Worm (Caenorhabditis elegans) whole organism, L4 larva: Measurements from ENCODE around the gene H12I13.6.

Source experiments
- F10B5.3 ChIP-seq: sonication (generic microtip); optimal IDR thresholded peaks from 2 replicates; lab custom pipeline; 2016; ENCODE audit warnings: mild to moderate bottlenecking, missing genetic modification characterization, missing compliant biosample characterization
- F44E2.7 ChIP-seq: fragments of 200-800 bp; sonication (Bioruptor generic); IDR thresholded peaks from 2 replicates; pipeline ENCODE4 v2.1.2; 2022; ENCODE audit warnings: missing genetic modification characterization, missing compliant biosample characterization
- T26A8.4 ChIP-seq: fragments of 200-800 bp; sonication (Bioruptor generic); IDR thresholded peaks from 2 replicates; pipeline ENCODE4 v1.3.6; 2022; ENCODE audit warnings: missing genetic modification characterization, missing compliant biosample characterization
- ZK546.5 ChIP-seq, 2 experiments: sonication (generic microtip); optimal IDR thresholded peaks; 2 replicates each; lab custom pipeline; 2017; ENCODE audit warnings: missing biosample characterization in 2 of 2, missing genetic modification characterization in 2 of 2
- arid-1 ChIP-seq: fragments of 200-800 bp; sonication (Bioruptor generic); conservative IDR thresholded peaks from 2 replicates; pipeline ENCODE4 v1.3.6; 2022; ENCODE audit warnings: missing genetic modification reagents, missing genetic modification characterization, missing compliant biosample characterization
- ceh-32 ChIP-seq: sonication (generic microtip); optimal IDR thresholded peaks from 2 replicates; lab custom pipeline; 2016; ENCODE audit warnings: mild to moderate bottlenecking, missing genetic modification characterization, missing compliant biosample characterization; ENCODE audit not compliant: poor library complexity
- ceh-62 ChIP-seq: sonication (generic microtip); optimal IDR thresholded peaks from 2 replicates; lab custom pipeline; 2017; ENCODE audit warnings: missing biosample characterization, missing genetic modification characterization
- ceh-82 ChIP-seq: sonication (generic microtip); optimal IDR thresholded peaks from 2 replicates; lab custom pipeline; 2017; ENCODE audit warnings: missing biosample characterization, missing genetic modification characterization
- cey-2 ChIP-seq: sonication (generic microtip); optimal IDR thresholded peaks from 3 replicates; lab custom pipeline; 2017; ENCODE audit warnings: missing genetic modification characterization, mild to moderate bottlenecking, missing compliant biosample characterization, antibody characterized with exemption, borderline replicate concordance; ENCODE audit not compliant: insufficient read depth
- ctbp-1 ChIP-seq: fragments of 200-800 bp; sonication (Bioruptor generic); IDR thresholded peaks from 2 replicates; pipeline ENCODE4 v1.3.6; 2022; ENCODE audit warnings: missing genetic modification reagents, missing genetic modification characterization, missing compliant biosample characterization
- daf-16 ChIP-seq, 3 experiments: sonication (generic microtip); optimal IDR thresholded peaks; 2 replicates each; lab custom pipeline; 2016 to 2017; ENCODE audit warnings: missing genetic modification characterization in 3 of 3, missing genetic modification reagents in 3 of 3, mild to moderate bottlenecking in 2 of 3, missing compliant biosample characterization in 2 of 3, missing biosample characterization in 1 of 3, moderate library complexity in 1 of 3
- daf-8 ChIP-seq: fragments of 200-800 bp; sonication (Bioruptor generic); IDR thresholded peaks from 2 replicates; pipeline ENCODE4 v1.3.6; 2022; ENCODE audit warnings: missing genetic modification characterization, missing compliant biosample characterization
- dmd-6 ChIP-seq: fragments of 200-800 bp; sonication (Bioruptor generic); IDR thresholded peaks from 2 replicates; pipeline ENCODE4 v1.3.6; 2022; ENCODE audit warnings: missing genetic modification reagents, missing genetic modification characterization, missing compliant biosample characterization
- dmd-8 ChIP-seq: fragments of 200-800 bp; sonication (Bioruptor generic); IDR thresholded peaks from 2 replicates; pipeline ENCODE4 v1.3.6; 2022; ENCODE audit warnings: missing genetic modification characterization, missing compliant biosample characterization
- dmd-9 ChIP-seq: fragments of 200-800 bp; sonication (Bioruptor generic); IDR thresholded peaks from 2 replicates; pipeline ENCODE4 v1.3.6; 2022; ENCODE audit warnings: missing genetic modification reagents, missing genetic modification characterization, missing compliant biosample characterization
- fos-1 ChIP-seq: fragments of 150-350 bp; optimal IDR thresholded peaks from 2 replicates; lab custom pipeline; 2014; ENCODE audit warnings: missing biosample characterization, missing genetic modification characterization
- gei-8 ChIP-seq: fragments of 200-800 bp; sonication (Bioruptor generic); optimal IDR thresholded peaks from 2 replicates; lab custom pipeline; 2018; ENCODE audit warnings: mild to moderate bottlenecking, missing genetic modification characterization, missing compliant biosample characterization
- hif-1 ChIP-seq, 2 experiments: sonication (generic microtip); optimal IDR thresholded peaks; 2 replicates each; lab custom pipeline; 2016 to 2017; ENCODE audit warnings: missing compliant biosample characterization in 2 of 2, missing genetic modification characterization in 2 of 2, missing genetic modification reagents in 2 of 2, missing genotype in 2 of 2, mild to moderate bottlenecking in 1 of 2
- hlh-11 ChIP-seq: fragments of 200-800 bp; sonication (Bioruptor generic); optimal IDR thresholded peaks from 2 replicates; lab custom pipeline; 2018; ENCODE audit warnings: mild to moderate bottlenecking, missing genetic modification characterization, missing compliant biosample characterization
- hmg-1.1 ChIP-seq: fragments of 200-800 bp; sonication (Bioruptor generic); IDR thresholded peaks from 2 replicates; pipeline ENCODE4 v1.3.6; 2022; ENCODE audit warnings: missing genetic modification reagents, missing genetic modification characterization, missing compliant biosample characterization
- lin-1 ChIP-seq: fragments of 200-800 bp; sonication (Bioruptor generic); IDR thresholded peaks from 2 replicates; pipeline ENCODE4 v1.3.6; 2022; ENCODE audit warnings: missing genetic modification reagents, missing genetic modification characterization, missing compliant biosample characterization
- lin-13 ChIP-seq: fragments of 150-350 bp; optimal IDR thresholded peaks from 2 replicates; lab custom pipeline; 2014; ENCODE audit warnings: missing biosample characterization, missing genetic modification reagents, missing genetic modification characterization
- lin-29 ChIP-seq: fragments of 200-800 bp; sonication (Bioruptor generic); IDR thresholded peaks from 2 replicates; pipeline ENCODE4 v1.3.6; 2022; ENCODE audit warnings: missing genetic modification reagents, missing genetic modification characterization, missing compliant biosample characterization
- lin-39 ChIP-seq: fragments of 150-350 bp; optimal IDR thresholded peaks from 2 replicates; lab custom pipeline; 2014; ENCODE audit warnings: missing biosample characterization, missing genetic modification reagents, missing genetic modification characterization
- lsy-2 ChIP-seq, 2 experiments: fragments of 150-350 bp in 1 of 2; sonication (generic microtip) in 1 of 2; optimal IDR thresholded peaks; 2 replicates each; lab custom pipeline; 2014 to 2017; ENCODE audit warnings: missing biosample characterization in 2 of 2, missing genetic modification characterization in 2 of 2
- madf-5 ChIP-seq, 2 experiments: fragments of 200-800 bp; sonication (Bioruptor generic); IDR thresholded peaks; 2 replicates each; pipeline ENCODE4 v1.3.6; 2022; ENCODE audit warnings: missing compliant biosample characterization in 2 of 2, missing genetic modification characterization in 2 of 2
- madf-9 ChIP-seq: fragments of 200-800 bp; sonication (Bioruptor generic); conservative IDR thresholded peaks from 2 replicates; pipeline ENCODE4 v1.3.6; 2022; ENCODE audit warnings: missing genetic modification reagents, missing genetic modification characterization, missing compliant biosample characterization
- mdl-1 ChIP-seq, 2 experiments: fragments of 150-350 bp in 1 of 2; sonication (generic microtip) in 1 of 2; optimal IDR thresholded peaks; 2 replicates each; lab custom pipeline; 2014 to 2017; ENCODE audit warnings: missing biosample characterization in 2 of 2, missing genetic modification characterization in 2 of 2
- mxl-2 ChIP-seq: fragments of 200-800 bp; sonication (Bioruptor generic); conservative IDR thresholded peaks from 2 replicates; pipeline ENCODE4 v1.3.6; 2022; ENCODE audit warnings: missing genetic modification reagents, missing genetic modification characterization, missing compliant biosample characterization
- nhr-237 ChIP-seq: sonication (generic microtip); optimal IDR thresholded peaks from 2 replicates; lab custom pipeline; 2017; ENCODE audit warnings: missing biosample characterization, missing genetic modification characterization
- nhr-28 ChIP-seq: fragments of 150-350 bp; optimal IDR thresholded peaks from 2 replicates; lab custom pipeline; 2014; ENCODE audit warnings: missing biosample characterization, missing genetic modification characterization
- nhr-48 ChIP-seq: sonication (generic microtip); optimal IDR thresholded peaks from 2 replicates; lab custom pipeline; 2016; ENCODE audit warnings: mild to moderate bottlenecking, missing genetic modification characterization, missing compliant biosample characterization
- nhr-77 ChIP-seq: fragments of 150-350 bp; optimal IDR thresholded peaks from 2 replicates; lab custom pipeline; 2014; ENCODE audit warnings: missing biosample characterization, missing genetic modification characterization
- pqm-1 ChIP-seq: sonication (generic microtip); optimal IDR thresholded peaks from 2 replicates; lab custom pipeline; 2017; ENCODE audit warnings: missing biosample characterization, missing genetic modification characterization
- rbr-2 ChIP-seq: sonication (generic microtip); optimal IDR thresholded peaks from 2 replicates; lab custom pipeline; 2016; ENCODE audit warnings: missing genotype, missing genetic modification characterization, missing compliant biosample characterization
- sdz-12 ChIP-seq: fragments of 200-800 bp; sonication (Bioruptor generic); optimal IDR thresholded peaks from 2 replicates; lab custom pipeline; 2018; ENCODE audit warnings: mild to moderate bottlenecking, missing genetic modification characterization, missing compliant biosample characterization
- snpc-1.2 ChIP-seq: fragments of 200-800 bp; sonication (Bioruptor generic); IDR thresholded peaks from 2 replicates; pipeline ENCODE4 v1.3.6; 2022; ENCODE audit warnings: missing genetic modification reagents, missing genetic modification characterization, missing compliant biosample characterization
- snpc-4 ChIP-seq: fragments of 150-350 bp; optimal IDR thresholded peaks from 2 replicates; lab custom pipeline; 2014; ENCODE audit warnings: missing biosample characterization, missing genetic modification characterization
- spr-1 ChIP-seq: sonication (generic microtip); optimal IDR thresholded peaks from 2 replicates; lab custom pipeline; 2016; ENCODE audit warnings: mild to moderate bottlenecking, missing genetic modification characterization, missing compliant biosample characterization
- spr-3 ChIP-seq: fragments of 200-800 bp; sonication (Bioruptor generic); optimal IDR thresholded peaks from 2 replicates; lab custom pipeline; 2018; ENCODE audit warnings: mild to moderate bottlenecking, missing genetic modification characterization, missing compliant biosample characterization
- tra-1 ChIP-seq: fragments of 200-800 bp; sonication (Bioruptor generic); IDR thresholded peaks from 2 replicates; pipeline ENCODE4 v1.3.6; 2022; ENCODE audit warnings: missing genetic modification reagents, missing genetic modification characterization, missing compliant biosample characterization
- unc-39 ChIP-seq: sonication (generic microtip); optimal IDR thresholded peaks from 2 replicates; lab custom pipeline; 2017; ENCODE audit warnings: missing biosample characterization, missing genetic modification characterization
- unc-62 ChIP-seq, 3 experiments: fragments of 150-350 bp in 1 of 3; sonication (generic microtip); optimal IDR thresholded peaks in 2 of 3; peaks in 1 of 3; 1 replicate in 1 of 3; 2 replicates in 2 of 3; lab custom pipeline; 2014 to 2017; ENCODE audit warnings: missing biosample characterization in 3 of 3, missing genetic modification characterization in 3 of 3, missing genetic modification reagents in 3 of 3, missing genotype in 1 of 3
- zfp-2 ChIP-seq: sonication (generic microtip); optimal IDR thresholded peaks from 2 replicates; lab custom pipeline; 2016; ENCODE audit warnings: mild to moderate bottlenecking, missing genetic modification characterization, missing compliant biosample characterization
- zip-11 ChIP-seq: fragments of 200-800 bp; sonication (Bioruptor generic); IDR thresholded peaks from 2 replicates; pipeline ENCODE4 v1.3.6; 2022; ENCODE audit warnings: missing genetic modification characterization, missing compliant biosample characterization
- zip-2 ChIP-seq: fragments of 150-350 bp; optimal IDR thresholded peaks from 2 replicates; lab custom pipeline; 2014; ENCODE audit warnings: missing biosample characterization, missing genetic modification characterization

Gene H12I13.6

DNA sequence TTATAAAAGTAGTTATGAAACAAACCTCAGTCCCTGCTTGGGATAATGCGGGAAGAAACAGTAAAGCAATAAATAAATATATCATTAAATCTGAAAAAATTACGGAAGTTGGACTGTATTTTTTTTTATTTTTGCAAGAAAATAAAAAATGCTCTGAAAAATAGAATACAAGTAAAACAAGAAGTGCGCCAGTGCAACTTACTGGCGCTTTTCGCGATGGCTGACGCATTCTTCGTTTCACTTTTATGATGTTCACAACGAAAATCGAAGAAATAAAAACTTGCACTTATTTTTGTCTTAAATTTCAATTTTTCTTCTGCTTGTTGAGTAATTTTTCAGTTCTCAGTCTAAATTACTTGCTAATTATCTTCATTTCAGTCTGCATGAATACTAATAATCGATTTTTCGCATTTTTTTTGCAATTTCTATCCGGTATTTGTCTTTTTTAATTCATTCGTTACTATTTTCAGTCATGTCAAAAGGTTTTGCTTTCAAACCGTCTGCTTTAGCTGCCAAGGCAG lies 30.0 kb upstream of the H12I13.6 start, which contains the start of the genes R12C12.6 and ran-5 (continued):
- TF ChIP-seq lin-29 (GFP tag; lab: Robert Waterston, UW) (0 out of 2 replicates have a peak, but pooled peaks have one; percentile 34), nhr-237 (tag; lab: Kevin White, UChicago) (no peak), lin-1 (no peak), hmg-1.1 (peak; percentile 66), T26A8.4 (GFP tag; lab: Robert Waterston, UW) (peak; percentile 81), daf-8 (GFP tag; lab: Robert Waterston, UW) (no peak), F10B5.3 (peak; percentile 75), arid-1 (GFP tag; lab: Robert Waterston, UW) (peak; percentile 71; the same call in 1 of the 2 replicates), spr-3 (GFP tag; lab: Kevin White, UChicago) (peak; percentile 40), lsy-2 (tag; optimal IDR thresholded peaks at IDR 0.05; lab: Kevin White, UChicago) (peak in 1 of 2 experiments; percentile 92), tra-1 (GFP tag; lab: Robert Waterston, UW) (peak; percentile 44; the same call in 1 of the 2 replicates), snpc-1.2 (GFP tag; lab: Robert Waterston, UW) (no peak), nhr-77 (peak; percentile 32), nhr-48 (tag; lab: Kevin White, UChicago) (peak; percentile 81), unc-39 (tag; lab: Kevin White, UChicago) (no peak), dmd-8 (GFP tag; lab: Robert Waterston, UW) (no peak), lin-13 (peak; percentile 16), unc-62 (GFP tag; optimal IDR thresholded peaks at IDR 0.05 in 1 of 2; lab: Kevin White, UChicago) (peak in 1 of 2 experiments; percentile 42), unc-62 (tag; optimal IDR thresholded peaks at IDR 0.05; lab: Kevin White, UChicago) (no peak), fos-1 (tag; lab: Kevin White, UChicago) (no peak), madf-9 (GFP tag; lab: Robert Waterston, UW) (0 out of 2 replicates have a peak, but pooled peaks have one; percentile 37), ceh-32 (no peak), pqm-1 (tag; lab: Kevin White, UChicago) (peak; percentile 32), ceh-82 (tag; lab: Kevin White, UChicago) (no peak), dmd-9 (GFP tag; lab: Robert Waterston, UW) (peak; percentile 76), ceh-62 (tag; lab: Kevin White, UChicago) (no peak), snpc-4 (tag; lab: Kevin White, UChicago) (no peak), daf-16 (GFP tag; optimal IDR thresholded peaks at IDR 0.05; lab: Kevin White, UChicago) (peak in 1 of 2 experiments; percentile 46), daf-16 (tag; optimal IDR thresholded peaks at IDR 0.05; lab: Kevin White, UChicago) (peak; percentile 68), spr-1 (tag; lab: Kevin White, UChicago) (peak; percentile 74), hif-1 (tag; optimal IDR thresholded peaks at IDR 0.05; lab: Kevin White, UChicago) (no peak), mdl-1 (tag; optimal IDR thresholded peaks at IDR 0.05; lab: Kevin White, UChicago) (peak in 1 of 2 experiments; percentile 9), ZK546.5 (tag; optimal IDR thresholded peaks at IDR 0.05; lab: Kevin White, UChicago) (no peak), mxl-2 (GFP tag; lab: Robert Waterston, UW) (no peak), madf-5 (GFP tag; IDR thresholded peaks at IDR 0.05; lab: Robert Waterston, UW) (no peak)

DNA sequence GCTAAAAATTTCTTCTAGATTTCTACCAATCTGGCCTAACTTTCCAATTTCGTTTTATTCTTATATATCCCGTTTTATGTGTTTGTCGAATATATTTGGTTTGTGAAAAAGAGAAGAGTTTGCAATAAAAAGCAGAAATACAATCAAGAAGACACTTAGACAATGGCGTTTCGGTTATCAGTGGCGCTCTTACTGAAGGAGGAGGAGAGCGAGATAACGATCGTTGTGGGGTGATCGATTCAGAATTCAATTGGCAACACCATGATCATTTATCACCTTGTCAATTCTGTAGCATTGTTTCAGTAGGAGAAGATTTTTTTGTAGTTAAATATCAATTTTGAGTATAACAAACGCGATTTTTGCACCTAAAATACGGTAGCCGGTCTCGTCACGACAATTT lies 28.2 kb upstream of the H12I13.6 start:
- peak; percentile 62 for TF ChIP-seq hlh-11 (tag; lab: Kevin White, UChicago)
- peak; percentile 82 for TF ChIP-seq nhr-28
- no peak for TF ChIP-seq F44E2.7 (GFP tag; lab: Robert Waterston, UW)
- peak; percentile 31 for TF ChIP-seq nhr-77
- no peak for TF ChIP-seq tra-1 (GFP tag; lab: Robert Waterston, UW)
- TF ChIP-seq zip-2 (tag; lab: Kevin White, UChicago) = no peak
- TF ChIP-seq zip-11 = no peak
- TF ChIP-seq ceh-62 (tag; lab: Kevin White, UChicago) = no peak
- no peak for TF ChIP-seq cey-2 (tag; lab: Kevin White, UChicago)
- TF ChIP-seq ceh-82 (tag; lab: Kevin White, UChicago) = no peak
- TF ChIP-seq hmg-1.1 = no peak
- TF ChIP-seq daf-16 (GFP tag; optimal IDR thresholded peaks at IDR 0.05; lab: Kevin White, UChicago) = no peak
- TF ChIP-seq daf-16 (tag; optimal IDR thresholded peaks at IDR 0.05; lab: Kevin White, UChicago) = peak; percentile 39
- TF ChIP-seq pqm-1 (tag; lab: Kevin White, UChicago) = peak; percentile 83
- TF ChIP-seq ctbp-1 = no peak
- no peak for TF ChIP-seq mdl-1 (tag; optimal IDR thresholded peaks at IDR 0.05; lab: Kevin White, UChicago)
- no peak for TF ChIP-seq ZK546.5 (tag; optimal IDR thresholded peaks at IDR 0.05; lab: Kevin White, UChicago)
- TF ChIP-seq dmd-6 (GFP tag; lab: Robert Waterston, UW) = peak; percentile 71
- no peak for TF ChIP-seq gei-8 (GFP tag; lab: Kevin White, UChicago)
- no peak for TF ChIP-seq snpc-1.2 (GFP tag; lab: Robert Waterston, UW)
- no peak for TF ChIP-seq lin-39 (tag; lab: Kevin White, UChicago)
- TF ChIP-seq F10B5.3 = no peak
- TF ChIP-seq rbr-2 (tag; lab: Kevin White, UChicago) = no peak
- no peak for TF ChIP-seq sdz-12 (GFP tag; lab: Kevin White, UChicago)
- TF ChIP-seq zfp-2 (tag; lab: Kevin White, UChicago) = no peak
- TF ChIP-seq lsy-2 (tag; optimal IDR thresholded peaks at IDR 0.05; lab: Kevin White, UChicago) = peak in 1 of 2 experiments; percentile 8
- no peak for TF ChIP-seq hif-1 (tag; optimal IDR thresholded peaks at IDR 0.05; lab: Kevin White, UChicago)
